Fruit fly (Drosophila melanogaster) whole organism, embryonic: Measurements from ENCODE around the gene sob.

ENCODE experiments used
- Abd-B ChIP-seq: fragments of 200-800 bp; sonication (Bioruptor generic); optimal IDR thresholded peaks from 2 replicates; lab custom pipeline; 2018; ENCODE audit warnings: missing biosample characterization, mild to moderate bottlenecking, missing genetic modification characterization, moderate library complexity
- Atf-2 ChIP-seq: fragments of 200-800 bp; sonication (Bioruptor generic); optimal IDR thresholded peaks from 2 replicates; lab custom pipeline; 2016; ENCODE audit warnings: missing biosample characterization, missing genetic modification characterization
- Atf6 ChIP-seq: fragments of 200-800 bp; sonication (Bioruptor generic); IDR thresholded peaks from 2 replicates; pipeline ENCODE4 v1.3.6; 2022; ENCODE audit warnings: missing biosample characterization, missing genetic modification characterization
- CG10565 ChIP-seq: fragments of 200-800 bp; sonication (Bioruptor generic); optimal IDR thresholded peaks from 3 replicates; lab custom pipeline; 2016; ENCODE audit warnings: missing biosample characterization, mild to moderate bottlenecking, missing genetic modification characterization
- CG10654 ChIP-seq: fragments of 200-800 bp; sonication (Bioruptor generic); optimal IDR thresholded peaks from 2 replicates; lab custom pipeline; 2016; ENCODE audit warnings: missing biosample characterization, missing genetic modification characterization
- CG11504 ChIP-seq: fragments of 200-800 bp; sonication (Bioruptor generic); optimal IDR thresholded peaks from 3 replicates; lab custom pipeline; 2019; ENCODE audit warnings: missing biosample characterization, mild to moderate bottlenecking, missing genetic modification characterization, moderate library complexity
- CG13894 ChIP-seq: fragments of 200-800 bp; sonication (Bioruptor generic); optimal IDR thresholded peaks from 3 replicates; lab custom pipeline; 2018; ENCODE audit warnings: missing biosample characterization, mild to moderate bottlenecking, missing genetic modification characterization, moderate library complexity
- CG14014 ChIP-seq: fragments of 200-800 bp; sonication (Bioruptor generic); IDR thresholded peaks from 2 replicates; pipeline ENCODE4 v1.3.6; 2022; ENCODE audit warnings: missing biosample characterization, missing genetic modification characterization
- CG15011 ChIP-seq: fragments of 200-800 bp; sonication (Bioruptor generic); optimal IDR thresholded peaks from 3 replicates; lab custom pipeline; 2018; ENCODE audit warnings: missing biosample characterization, mild to moderate bottlenecking, missing genetic modification characterization
- CG1529 ChIP-seq: fragments of 200-800 bp; sonication (Bioruptor generic); optimal IDR thresholded peaks from 3 replicates; lab custom pipeline; 2018; ENCODE audit warnings: missing biosample characterization, missing genetic modification characterization
- CG17612 ChIP-seq: fragments of 200-800 bp; sonication (Bioruptor generic); IDR thresholded peaks from 2 replicates; pipeline ENCODE4 v1.3.6; 2022; ENCODE audit warnings: missing biosample characterization, missing genetic modification characterization
- CG17912 ChIP-seq: fragments of 200-800 bp; sonication (Bioruptor generic); optimal IDR thresholded peaks from 2 replicates; lab custom pipeline; 2018; ENCODE audit warnings: missing biosample characterization, mild to moderate bottlenecking, missing genetic modification characterization
- CG3163 ChIP-seq: fragments of 200-800 bp; sonication (Bioruptor generic); optimal IDR thresholded peaks from 3 replicates; lab custom pipeline; 2016; ENCODE audit warnings: missing biosample characterization, missing genetic modification characterization
- CG32532 ChIP-seq: fragments of 200-800 bp; sonication (Bioruptor generic); IDR thresholded peaks from 2 replicates; pipeline ENCODE4 v1.3.6; 2022; ENCODE audit warnings: missing biosample characterization, missing genetic modification characterization
- CG33557 ChIP-seq: fragments of 200-800 bp; sonication (Bioruptor generic); optimal IDR thresholded peaks from 2 replicates; lab custom pipeline; 2019; ENCODE audit warnings: missing biosample characterization, mild to moderate bottlenecking, missing genetic modification characterization, moderate library complexity
- CG3847 ChIP-seq: fragments of 200-800 bp; sonication (Bioruptor generic); IDR thresholded peaks from 2 replicates; pipeline ENCODE4 v1.3.6; 2022; ENCODE audit warnings: missing biosample characterization, missing genetic modification characterization
- CG4730 ChIP-seq: fragments of 200-800 bp; sonication (Bioruptor generic); IDR thresholded peaks from 2 replicates; pipeline ENCODE4 v1.3.6; 2022; ENCODE audit warnings: missing biosample characterization, missing genetic modification characterization
- CTCF ChIP-seq: fragments of 200-800 bp; sonication (Bioruptor generic); optimal IDR thresholded peaks from 2 replicates; lab custom pipeline; 2017; ENCODE audit warnings: missing biosample characterization, mild to moderate bottlenecking, missing genetic modification characterization, moderate library complexity
- D ChIP-seq, 2 experiments: fragments of 200-800 bp in 1 of 2; fragments of >200 bp in 1 of 2; sonication (Bioruptor generic) in 1 of 2; optimal IDR thresholded peaks; 2 replicates in 1 of 2; 3 replicates in 1 of 2; lab custom pipeline; 2017; ENCODE audit warnings: mild to moderate bottlenecking in 1 of 2, missing biosample characterization in 1 of 2, missing genetic modification characterization in 1 of 2, missing genetic modification reagents in 1 of 2
- Ets65A ChIP-seq: fragments of 200-800 bp; sonication (Bioruptor generic); peaks from one replicate; lab custom pipeline; 2016; ENCODE audit warnings: missing biosample characterization, missing genetic modification characterization
- Fer3 ChIP-seq: fragments of 200-800 bp; sonication (Bioruptor generic); optimal IDR thresholded peaks from 2 replicates; lab custom pipeline; 2018; ENCODE audit warnings: missing biosample characterization, mild to moderate bottlenecking, missing genetic modification characterization, moderate library complexity
- Hr51 ChIP-seq, 2 experiments: fragments of 200-800 bp; sonication (Bioruptor generic); optimal IDR thresholded peaks; 2 replicates in 1 of 2; 3 replicates in 1 of 2; lab custom pipeline; 2016 to 2018; ENCODE audit warnings: missing biosample characterization in 2 of 2, missing genetic modification characterization in 2 of 2, mild to moderate bottlenecking in 1 of 2, moderate library complexity in 1 of 2
- Mrtf ChIP-seq: fragments of 200-800 bp; sonication (Bioruptor generic); IDR thresholded peaks from 3 replicates; pipeline ENCODE4 v1.3.6; 2022; ENCODE audit warnings: missing biosample characterization, missing genetic modification characterization
- NC2β ChIP-seq: fragments of 200-800 bp; sonication (Bioruptor generic); optimal IDR thresholded peaks from 2 replicates; lab custom pipeline; 2016; ENCODE audit warnings: missing biosample characterization, missing genetic modification characterization
- NK7.1 ChIP-seq: fragments of 200-800 bp; sonication (Bioruptor generic); optimal IDR thresholded peaks from 3 replicates; lab custom pipeline; 2016; ENCODE audit warnings: missing biosample characterization, missing genetic modification characterization
- Oaz ChIP-seq: fragments of 200-800 bp; sonication (Bioruptor generic); IDR thresholded peaks from 2 replicates; pipeline ENCODE4 v1.3.6; 2022; ENCODE audit warnings: missing biosample characterization, missing genetic modification characterization
- Ptx1 ChIP-seq: fragments of 200-800 bp; sonication (Bioruptor generic); IDR thresholded peaks from 2 replicates; pipeline ENCODE4 v1.3.6; 2022; ENCODE audit warnings: missing biosample characterization, missing genetic modification characterization
- Ravus ChIP-seq: fragments of 200-800 bp; sonication (Bioruptor generic); IDR thresholded peaks from 2 replicates; pipeline ENCODE4 v1.3.6; 2022; ENCODE audit warnings: missing biosample characterization, missing genetic modification characterization
- Spps ChIP-seq: fragments of 200-800 bp; sonication (Bioruptor generic); optimal IDR thresholded peaks from 2 replicates; lab custom pipeline; 2018; ENCODE audit warnings: missing biosample characterization, mild to moderate bottlenecking, missing genetic modification characterization
- Xbp1 ChIP-seq: fragments of 200-800 bp; sonication (Bioruptor generic); optimal IDR thresholded peaks from 3 replicates; lab custom pipeline; 2016; ENCODE audit warnings: missing biosample characterization, mild to moderate bottlenecking, missing genetic modification characterization
- YL-1 ChIP-seq: fragments of 200-800 bp; sonication (Bioruptor generic); optimal IDR thresholded peaks from 3 replicates; lab custom pipeline; 2017; ENCODE audit warnings: missing biosample characterization, mild to moderate bottlenecking, missing genetic modification characterization
- ap ChIP-seq: fragments of 200-800 bp; sonication (Bioruptor generic); IDR thresholded peaks from 2 replicates; pipeline ENCODE4 v1.3.6; 2022; ENCODE audit warnings: missing biosample characterization, missing genetic modification characterization
- bsh ChIP-seq, 2 experiments: fragments of 200-800 bp; sonication (Bioruptor generic); optimal IDR thresholded peaks; 2 replicates each; lab custom pipeline; 2017 to 2018; ENCODE audit warnings: mild to moderate bottlenecking in 2 of 2, missing biosample characterization in 2 of 2, missing genetic modification characterization in 2 of 2, moderate library complexity in 1 of 2
- cg ChIP-seq: fragments of 200-800 bp; sonication (Bioruptor generic); optimal IDR thresholded peaks from 3 replicates; lab custom pipeline; 2019; ENCODE audit warnings: missing biosample characterization, mild to moderate bottlenecking, missing genetic modification characterization, moderate library complexity
- ci ChIP-seq: fragments of 200-800 bp; sonication (Bioruptor generic); IDR thresholded peaks from 3 replicates; pipeline ENCODE4 v1.3.6; 2022; ENCODE audit warnings: missing biosample characterization, missing genetic modification characterization
- corto ChIP-seq: fragments of 200-800 bp; sonication (Bioruptor generic); optimal IDR thresholded peaks from 2 replicates; lab custom pipeline; 2016; ENCODE audit warnings: missing biosample characterization, mild to moderate bottlenecking, missing genetic modification characterization, moderate library complexity
- dimm ChIP-seq: fragments of 200-800 bp; sonication (Bioruptor generic); IDR thresholded peaks from 2 replicates; pipeline ENCODE4 v1.3.6; 2022; ENCODE audit warnings: missing biosample characterization, missing genetic modification characterization
- dmrt11E ChIP-seq: fragments of 200-800 bp; sonication (Bioruptor generic); optimal IDR thresholded peaks from 3 replicates; lab custom pipeline; 2018; ENCODE audit warnings: missing biosample characterization, mild to moderate bottlenecking, missing genetic modification characterization, moderate library complexity
- insv ChIP-seq, 2 experiments: fragments of 200-800 bp; sonication (Bioruptor generic); optimal IDR thresholded peaks; 3 replicates each; lab custom pipeline; 2016 to 2018; ENCODE audit warnings: missing biosample characterization in 2 of 2, missing genetic modification characterization in 2 of 2
- inv ChIP-seq: fragments of 200-800 bp; sonication (Bioruptor generic); IDR thresholded peaks from 2 replicates; pipeline ENCODE4 v1.3.6; 2022; ENCODE audit warnings: missing biosample characterization, missing genetic modification characterization; ENCODE audit not compliant: partially characterized antibody
- lola ChIP-seq, 3 experiments: fragments of >200 bp in 2 of 3; fragments of 200-800 bp in 1 of 3; sonication (Bioruptor generic) in 1 of 3; optimal IDR thresholded peaks; 2 replicates each; lab custom pipeline; 2017 to 2019; ENCODE audit warnings: missing biosample characterization in 3 of 3, missing genetic modification characterization in 3 of 3, mild to moderate bottlenecking in 1 of 3, moderate library complexity in 1 of 3
- nmo ChIP-seq: fragments of 200-800 bp; sonication (Bioruptor generic); optimal IDR thresholded peaks from 2 replicates; lab custom pipeline; 2018; ENCODE audit warnings: missing biosample characterization, mild to moderate bottlenecking, missing genetic modification characterization, moderate library complexity
- pfk ChIP-seq: fragments of 200-800 bp; sonication (Bioruptor generic); optimal IDR thresholded peaks from 2 replicates; lab custom pipeline; 2018; ENCODE audit warnings: missing biosample characterization, mild to moderate bottlenecking, missing genetic modification characterization, moderate library complexity
- sim ChIP-seq: fragments of 200-800 bp; sonication (Bioruptor generic); IDR thresholded peaks from 2 replicates; pipeline ENCODE4 v1.3.6; 2022; ENCODE audit warnings: missing biosample characterization, missing genetic modification characterization
- so ChIP-seq: fragments of 200-800 bp; sonication (Bioruptor generic); IDR thresholded peaks from 3 replicates; pipeline ENCODE4 v1.3.6; 2022; ENCODE audit warnings: missing biosample characterization, missing genetic modification characterization
- sr ChIP-seq: fragments of 200-800 bp; sonication (Bioruptor generic); IDR thresholded peaks from 3 replicates; pipeline ENCODE4 v1.3.6; 2022; ENCODE audit warnings: missing biosample characterization, missing genetic modification characterization
- ssp ChIP-seq: fragments of 200-800 bp; sonication (Bioruptor generic); IDR thresholded peaks from 2 replicates; pipeline ENCODE4 v1.3.6; 2022; ENCODE audit warnings: missing biosample characterization, missing genetic modification characterization
- vfl ChIP-seq: fragments of 200-800 bp; sonication (Bioruptor generic); optimal IDR thresholded peaks from 2 replicates; lab custom pipeline; 2016; ENCODE audit warnings: missing biosample characterization, missing genetic modification characterization
- wdn ChIP-seq: fragments of 200-800 bp; sonication (Bioruptor generic); IDR thresholded peaks from 2 replicates; pipeline ENCODE4 v1.3.6; 2022; ENCODE audit warnings: missing biosample characterization, missing genetic modification characterization

The sob gene

DNA sequence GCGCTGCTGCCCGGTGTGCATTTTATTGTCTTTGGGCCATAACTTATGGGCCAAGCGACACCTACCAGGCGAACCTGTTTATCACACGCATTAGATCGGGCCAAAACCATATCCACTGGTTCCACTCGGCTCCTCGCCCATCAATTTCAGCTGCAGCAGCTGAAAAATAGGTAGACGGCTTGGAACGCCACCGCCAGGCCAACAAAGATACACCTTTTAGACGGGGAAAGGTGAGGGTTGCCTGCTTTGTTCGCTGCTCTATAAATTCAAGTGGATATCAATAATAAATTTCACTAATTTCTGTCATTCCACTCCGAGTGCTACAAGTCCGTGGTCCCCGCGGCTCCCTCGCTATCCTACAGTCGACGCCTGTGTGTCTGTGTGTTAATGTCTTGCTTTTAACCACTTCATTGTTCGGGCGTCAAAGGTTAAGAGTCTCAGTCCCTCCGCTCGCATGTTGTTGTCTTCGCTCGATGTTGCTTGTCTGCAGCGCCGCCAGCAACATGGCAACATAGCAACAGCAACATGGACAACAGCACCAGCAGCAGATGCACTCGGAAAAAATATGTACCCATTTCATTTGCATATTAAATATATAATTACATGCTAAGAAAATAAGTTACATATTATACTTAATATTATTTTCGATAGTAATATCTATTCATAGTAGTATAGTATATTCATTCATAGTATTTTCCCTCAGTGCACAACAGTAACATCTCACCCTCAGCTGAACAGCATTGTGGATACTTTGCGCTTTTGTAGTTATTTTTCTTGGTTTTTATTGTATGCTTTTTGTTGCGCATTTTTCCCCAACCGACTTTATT, 7.6 kb upstream of the sob start (continued):
- TF ChIP-seq corto (GFP tag; lab: Kevin White, UChicago), result no peak
- peak in 1 of 3 experiments; percentile 95 for TF ChIP-seq lola (GFP tag; optimal IDR thresholded peaks at IDR 0.05; lab: Kevin White, UChicago)
- peak; percentile 82 for TF ChIP-seq CG1529
- no peak for TF ChIP-seq CG13894
- TF ChIP-seq CG3163, result no peak
- no peak for TF ChIP-seq NC2β (GFP tag; lab: Kevin White, UChicago)
- peak; percentile 54; the same call in 1 of the 2 replicates for TF ChIP-seq CG14014 (GFP tag; lab: Robert Waterston, UW)
- peak; percentile 1 for TF ChIP-seq YL-1 (GFP tag; lab: Kevin White, UChicago)
- TF ChIP-seq Oaz (GFP tag; lab: Robert Waterston, UW), result peak; percentile 69
- TF ChIP-seq sr, result 0 out of 3 replicates have a peak, but pooled peaks have one; percentile 2
- peak; percentile 40 for TF ChIP-seq cg
- TF ChIP-seq vfl (GFP tag; lab: Kevin White, UChicago), result no peak
- no peak for TF ChIP-seq CG32532 (GFP tag; lab: Robert Waterston, UW)
- peak; percentile 79 for TF ChIP-seq CG10654 (GFP tag; lab: Kevin White, UChicago)
- TF ChIP-seq CG17912 (GFP tag; lab: Kevin White, UChicago), result no peak
- TF ChIP-seq so (GFP tag; lab: Robert Waterston, UW), result peak; percentile 45; the same call in 1 of the 3 replicates
- TF ChIP-seq CG15011, result peak; percentile 65
- TF ChIP-seq Mrtf (GFP tag; lab: Robert Waterston, UW), result peak; percentile 67; the same call in 2 of the 3 replicates
- TF ChIP-seq pfk (GFP tag; lab: Kevin White, UChicago), result no peak
- peak; percentile 88 for TF ChIP-seq ci (GFP tag; lab: Robert Waterston, UW)
- no peak for TF ChIP-seq insv (GFP tag; optimal IDR thresholded peaks at IDR 0.05; lab: Kevin White, UChicago)
- TF ChIP-seq CTCF, result peak; percentile 13
- peak; percentile 89 for TF ChIP-seq Spps (tag; lab: Kevin White, UChicago)
- TF ChIP-seq D (optimal IDR thresholded peaks at IDR 0.05; lab: Kevin White, UChicago), result peak; percentile 35
- TF ChIP-seq D (GFP tag; optimal IDR thresholded peaks at IDR 0.05; lab: Kevin White, UChicago), result peak; percentile 85
- no peak for TF ChIP-seq wdn (GFP tag; lab: Robert Waterston, UW)
- TF ChIP-seq dmrt11E, result peak; percentile 97
- peak; percentile 75 for TF ChIP-seq ssp (GFP tag; lab: Robert Waterston, UW)
- peak; percentile 76 for TF ChIP-seq Abd-B (GFP tag; lab: Kevin White, UChicago)
- peak; percentile 7 for TF ChIP-seq CG10565 (GFP tag; lab: Kevin White, UChicago)
- peak; percentile 66 for TF ChIP-seq Fer3 (tag; lab: Kevin White, UChicago)
- TF ChIP-seq CG3847 (GFP tag; lab: Robert Waterston, UW), result peak; percentile 31; the same call in 1 of the 2 replicates
- no peak for TF ChIP-seq Atf-2
- no peak; the same call in 1 of the 2 replicates for TF ChIP-seq Atf6 (GFP tag; lab: Robert Waterston, UW)
- TF ChIP-seq CG17612 (GFP tag; lab: Robert Waterston, UW), result no peak
- TF ChIP-seq sim (GFP tag; lab: Robert Waterston, UW), result peak; percentile 87
- TF ChIP-seq CG4730 (GFP tag; lab: Robert Waterston, UW), result peak; percentile 64
- peak; percentile 73 for TF ChIP-seq Ets65A
- peak; percentile 54 for TF ChIP-seq dimm (GFP tag; lab: Robert Waterston, UW)
- TF ChIP-seq Ravus (GFP tag; lab: Robert Waterston, UW), result no peak
- TF ChIP-seq CG33557, result peak; percentile 88
- TF ChIP-seq inv (GFP tag; lab: Robert Waterston, UW), result no peak
- peak; percentile 92 for TF ChIP-seq nmo (GFP tag; lab: Kevin White, UChicago)
- peak; percentile 98 for TF ChIP-seq CG11504 (tag; lab: Kevin White, UChicago)
- no peak for TF ChIP-seq NK7.1 (GFP tag; lab: Kevin White, UChicago)
- TF ChIP-seq Ptx1, result peak; percentile 88
- TF ChIP-seq Xbp1, result peak; percentile 70
- peak; percentile 42 to 92 for TF ChIP-seq bsh (GFP tag; optimal IDR thresholded peaks at IDR 0.05; lab: Kevin White, UChicago)
- TF ChIP-seq Hr51 (GFP tag; optimal IDR thresholded peaks at IDR 0.05; lab: Kevin White, UChicago), result peak in 1 of 2 experiments; percentile 85
- peak; percentile 60 for TF ChIP-seq ap (GFP tag; lab: Robert Waterston, UW)
